Worm (Caenorhabditis elegans) whole organism, L3 larva: ENCODE results near the gene daf-42.

Experiments used
- aly-2 ChIP-seq: fragments of 150-350 bp; optimal IDR thresholded peaks from 2 replicates; lab custom pipeline; 2014; ENCODE audit warnings: missing biosample characterization, missing genetic modification characterization
- ama-1 ChIP-seq: fragments of 150-350 bp; optimal IDR thresholded peaks from 2 replicates; lab custom pipeline; 2018
- ceh-28 ChIP-seq: fragments of 150-350 bp; optimal IDR thresholded peaks from 2 replicates; lab custom pipeline; 2014; ENCODE audit warnings: missing biosample characterization, missing genetic modification reagents, missing genetic modification characterization
- egl-27 ChIP-seq: sonication (generic microtip); optimal IDR thresholded peaks from 4 replicates; lab custom pipeline; 2017; ENCODE audit warnings: missing biosample characterization, missing genetic modification reagents, missing genetic modification characterization
- elt-2 ChIP-seq: sonication (generic microtip); optimal IDR thresholded peaks from 2 replicates; lab custom pipeline; 2016; ENCODE audit warnings: missing genetic modification reagents, mild to moderate bottlenecking, missing genetic modification characterization, missing compliant biosample characterization
- fos-1 ChIP-seq: fragments of 150-350 bp; optimal IDR thresholded peaks from 2 replicates; lab custom pipeline; 2014; ENCODE audit warnings: missing biosample characterization, missing genetic modification characterization
- lin-15B ChIP-seq: fragments of 150-350 bp; optimal IDR thresholded peaks from 2 replicates; lab custom pipeline; 2014; ENCODE audit warnings: missing biosample characterization, missing genetic modification characterization
- lin-39 ChIP-seq: fragments of 150-350 bp; optimal IDR thresholded peaks from 2 replicates; lab custom pipeline; 2018; ENCODE audit warnings: missing biosample characterization, missing genetic modification reagents, missing genetic modification characterization
- nhr-11 ChIP-seq: fragments of 150-350 bp; optimal IDR thresholded peaks from 2 replicates; lab custom pipeline; 2014; ENCODE audit warnings: missing biosample characterization, missing genetic modification characterization
- nhr-76 ChIP-seq: fragments of 150-350 bp; sonication (generic microtip); optimal IDR thresholded peaks from 5 replicates; lab custom pipeline; 2014; ENCODE audit warnings: missing biosample characterization, missing genetic modification characterization
- pha-4 ChIP-seq: fragments of 150-350 bp; optimal IDR thresholded peaks from 2 replicates; lab custom pipeline; 2014; ENCODE audit warnings: missing biosample characterization, missing genetic modification reagents, missing genetic modification characterization
- tbx-2 ChIP-seq: sonication (generic microtip); optimal IDR thresholded peaks from 2 replicates; lab custom pipeline; 2016; ENCODE audit warnings: mild to moderate bottlenecking, missing genetic modification characterization, missing compliant biosample characterization
- unc-39 ChIP-seq: sonication (generic microtip); optimal IDR thresholded peaks from 4 replicates; lab custom pipeline; 2017; ENCODE audit warnings: missing biosample characterization, missing genetic modification characterization
- ztf-11 ChIP-seq: fragments of 150-350 bp; optimal IDR thresholded peaks from 2 replicates; lab custom pipeline; 2014; ENCODE audit warnings: missing biosample characterization, missing genetic modification characterization

DNA sequence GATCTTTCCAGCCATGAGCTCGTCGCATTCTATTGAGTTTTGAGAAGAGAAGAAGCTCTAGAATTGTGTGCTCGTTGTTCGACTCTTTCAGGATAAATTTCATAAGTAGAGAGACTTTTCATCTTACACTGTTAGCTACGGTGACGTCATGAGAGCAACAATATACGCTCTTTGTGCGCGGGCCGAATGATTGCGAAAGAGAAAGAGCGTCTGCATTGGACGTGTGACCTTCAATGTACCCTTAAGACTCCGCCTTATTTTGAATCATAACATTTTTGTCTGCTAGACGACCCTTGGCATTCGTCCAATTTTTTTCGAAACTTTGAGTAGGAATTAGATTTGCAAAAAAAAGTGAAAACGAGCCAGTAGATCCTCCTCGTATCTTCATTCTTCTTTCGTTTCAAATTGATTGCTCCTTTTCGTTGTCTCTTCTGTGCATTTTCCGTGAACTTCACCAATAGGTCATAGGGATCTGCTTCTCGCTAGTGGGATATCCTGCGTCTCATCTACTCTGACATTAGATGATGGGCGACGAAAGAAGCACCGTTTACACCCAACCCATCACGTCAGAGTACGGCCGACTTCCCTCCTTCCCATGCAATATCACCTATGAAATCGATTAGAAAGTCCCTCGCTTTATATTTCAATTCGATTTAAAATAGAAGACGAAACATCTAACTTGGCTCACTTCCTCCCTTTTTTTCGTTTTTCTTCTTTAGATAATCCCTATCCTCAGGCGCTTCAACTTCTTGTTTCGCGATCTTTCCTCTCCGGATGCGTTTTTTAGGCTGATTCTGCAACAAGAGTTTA is 45.1 kb upstream of the daf-42 start:
- TF ChIP-seq ztf-11 (tag; lab: Kevin White, UChicago) (no peak), ama-1 (peak; percentile 49), elt-2 (tag; lab: Kevin White, UChicago) (no peak), pha-4 (tag; lab: Kevin White, UChicago) (peak; percentile 49), ceh-28 (tag; lab: Kevin White, UChicago) (no peak), lin-39 (tag; lab: Kevin White, UChicago) (peak; percentile 32), tbx-2 (tag; lab: Kevin White, UChicago) (no peak), fos-1 (no peak), lin-15B (tag; lab: Kevin White, UChicago) (no peak), nhr-11 (no peak), egl-27 (no peak), nhr-76 (tag; lab: Kevin White, UChicago) (no peak), unc-39 (tag; lab: Kevin White, UChicago) (no peak), aly-2 (tag; lab: Kevin White, UChicago) (no peak)
